Worm (Caenorhabditis elegans): ENCODE results near the gene clec-65.

DNA sequence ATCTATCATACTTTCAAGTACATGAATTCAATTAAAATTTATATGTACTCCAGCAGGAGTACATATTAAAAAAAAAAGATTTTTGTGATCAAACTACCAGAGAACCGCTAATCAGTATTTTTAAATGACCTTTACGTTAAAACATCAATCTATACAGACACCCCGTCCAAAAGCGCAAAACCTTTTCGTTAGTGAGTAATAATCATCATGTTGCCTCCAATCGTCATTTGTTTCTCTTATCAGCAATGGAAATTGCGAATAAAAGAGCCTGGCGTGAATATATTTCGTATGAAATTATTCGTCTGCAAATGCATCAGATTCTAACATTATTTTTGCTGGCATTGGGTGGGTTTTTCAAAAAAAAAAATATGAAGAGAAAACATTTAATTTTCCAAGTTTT, 3.0 kb downstream of the clec-65 start, which contains the start of gene clec-66:
- no peak for TF ChIP-seq ama-1 (optimal IDR thresholded peaks at IDR 0.05)
- no peak for TF ChIP-seq hmg-4 (GFP tag; optimal IDR thresholded peaks at IDR 0.05)
- TF ChIP-seq B0310.2 (tag; optimal IDR thresholded peaks at IDR 0.05), result no peak
- TF ChIP-seq ceh-36 (tag; optimal IDR thresholded peaks at IDR 0.05), result no peak
- no peak for TF ChIP-seq flt-1 (GFP tag; IDR thresholded peaks at IDR 0.05)
- no peak for TF ChIP-seq scrt-1 (GFP tag; IDR thresholded peaks at IDR 0.05)
